Worm (Caenorhabditis elegans) whole organism, L1 larva: ENCODE results near the gene acs-7.

Experiments used
- C04F5.9 ChIP-seq: sonication (generic microtip); optimal IDR thresholded peaks from 2 replicates; lab custom pipeline; 2016; ENCODE audit warnings: missing genetic modification characterization, missing compliant biosample characterization
- C16A3.4 ChIP-seq: fragments of 150-350 bp; optimal IDR thresholded peaks from 2 replicates; lab custom pipeline; 2014; ENCODE audit warnings: missing biosample characterization, missing genetic modification characterization
- C34B4.2 ChIP-seq: sonication (generic microtip); optimal IDR thresholded peaks from 2 replicates; lab custom pipeline; 2017; ENCODE audit warnings: mild to moderate bottlenecking, missing genetic modification characterization, missing compliant biosample characterization
- F16B12.6 ChIP-seq: fragments of 150-350 bp; optimal IDR thresholded peaks from 2 replicates; lab custom pipeline; 2014; ENCODE audit warnings: missing biosample characterization, missing genetic modification characterization
- aha-1 ChIP-seq: fragments of 150-350 bp; optimal IDR thresholded peaks from 2 replicates; lab custom pipeline; 2014; ENCODE audit warnings: missing biosample characterization, missing genetic modification characterization
- aly-2 ChIP-seq: fragments of 150-350 bp; optimal IDR thresholded peaks from 2 replicates; lab custom pipeline; 2014; ENCODE audit warnings: missing biosample characterization, missing genetic modification characterization
- blmp-1 ChIP-seq: fragments of 150-350 bp; optimal IDR thresholded peaks from 2 replicates; lab custom pipeline; 2014; ENCODE audit warnings: missing biosample characterization, missing genetic modification characterization
- ceh-63 ChIP-seq: fragments of 200-800 bp; sonication (Bioruptor generic); optimal IDR thresholded peaks from 2 replicates; lab custom pipeline; 2018; ENCODE audit warnings: mild to moderate bottlenecking, missing genetic modification characterization, missing compliant biosample characterization
- ceh-8 ChIP-seq: fragments of 200-800 bp; sonication (Bioruptor generic); optimal IDR thresholded peaks from 2 replicates; lab custom pipeline; 2018; ENCODE audit warnings: mild to moderate bottlenecking, missing genetic modification characterization, moderate library complexity, missing compliant biosample characterization
- ceh-82 ChIP-seq, 3 experiments: fragments of 150-350 bp in 1 of 3; sonication (generic microtip) in 2 of 3; optimal IDR thresholded peaks; 2 replicates each; lab custom pipeline; 2014 to 2017; ENCODE audit warnings: missing biosample characterization in 3 of 3, missing genetic modification characterization in 3 of 3
- ceh-88 ChIP-seq: fragments of 200-800 bp; sonication (Bioruptor generic); IDR thresholded peaks from 2 replicates; pipeline ENCODE4 v1.3.6; 2022; ENCODE audit warnings: missing genetic modification characterization, missing compliant biosample characterization
- ceh-90 ChIP-seq: sonication (generic microtip); optimal IDR thresholded peaks from 2 replicates; lab custom pipeline; 2016; ENCODE audit warnings: missing genetic modification characterization, missing compliant biosample characterization
- dpl-1 ChIP-seq, 3 experiments: fragments of 150-350 bp in 2 of 3; sonication (generic microtip) in 1 of 3; optimal IDR thresholded peaks; 2 replicates each; lab custom pipeline; 2014 to 2017; ENCODE audit warnings: missing biosample characterization in 3 of 3, missing genetic modification characterization in 3 of 3, missing genetic modification reagents in 3 of 3
- dsc-1 ChIP-seq: sonication (generic microtip); optimal IDR thresholded peaks from 2 replicates; lab custom pipeline; 2016; ENCODE audit warnings: mild to moderate bottlenecking, missing genetic modification characterization, missing compliant biosample characterization
- egl-13 ChIP-seq: sonication (generic microtip); optimal IDR thresholded peaks from 2 replicates; lab custom pipeline; 2016; ENCODE audit warnings: missing genotype, missing genetic modification reagents, missing genetic modification characterization, missing compliant biosample characterization
- egl-27 ChIP-seq, 2 experiments: fragments of 150-350 bp in 1 of 2; sonication (generic microtip); optimal IDR thresholded peaks; 3 replicates each; lab custom pipeline; 2017 to 2018; ENCODE audit warnings: missing biosample characterization in 2 of 2, missing genetic modification characterization in 2 of 2, missing genetic modification reagents in 2 of 2
- elt-2 ChIP-seq: sonication (generic microtip); optimal IDR thresholded peaks from 2 replicates; lab custom pipeline; 2016; ENCODE audit warnings: missing genetic modification characterization, mild to moderate bottlenecking, inconsistent platforms, missing compliant biosample characterization, missing genetic modification reagents
- elt-3 ChIP-seq, 6 experiments: fragments of 150-350 bp in 1 of 6; sonication (generic microtip); optimal IDR thresholded peaks; 2 replicates each; lab custom pipeline; 2017 to 2018; ENCODE audit warnings: missing biosample characterization in 6 of 6, missing genetic modification characterization in 6 of 6, inconsistent platforms in 1 of 6
- ets-5 ChIP-seq: fragments of 200-800 bp; sonication (Bioruptor generic); IDR thresholded peaks from 2 replicates; pipeline ENCODE4 v1.3.6; 2022; ENCODE audit warnings: missing genetic modification characterization, missing compliant biosample characterization
- fkh-4 ChIP-seq: sonication (generic microtip); optimal IDR thresholded peaks from 2 replicates; lab custom pipeline; 2016; ENCODE audit warnings: missing compliant biosample characterization, missing genetic modification characterization, borderline replicate concordance
- fkh-8 ChIP-seq: sonication (generic microtip); optimal IDR thresholded peaks from 2 replicates; lab custom pipeline; 2016; ENCODE audit warnings: mild to moderate bottlenecking, missing genetic modification characterization, missing compliant biosample characterization
- fos-1 ChIP-seq: fragments of 150-350 bp; optimal IDR thresholded peaks from 2 replicates; lab custom pipeline; 2014; ENCODE audit warnings: missing biosample characterization, missing genetic modification characterization
- irx-1 ChIP-seq: sonication (generic microtip); optimal IDR thresholded peaks from 2 replicates; lab custom pipeline; 2016; ENCODE audit warnings: missing genetic modification characterization, missing compliant biosample characterization
- jun-1 ChIP-seq: fragments of 150-350 bp; optimal IDR thresholded peaks from 2 replicates; lab custom pipeline; 2014; ENCODE audit warnings: missing biosample characterization, missing genetic modification reagents, missing genetic modification characterization
- lin-13 ChIP-seq: fragments of 150-350 bp; optimal IDR thresholded peaks from 2 replicates; lab custom pipeline; 2014; ENCODE audit warnings: missing biosample characterization, missing genetic modification reagents, missing genetic modification characterization
- lin-14 ChIP-seq: fragments of 200-800 bp; sonication (Bioruptor generic); optimal IDR thresholded peaks from 2 replicates; lab custom pipeline; 2018; ENCODE audit warnings: mild to moderate bottlenecking, missing genetic modification characterization, moderate library complexity, missing compliant biosample characterization
- lin-35 ChIP-seq, 2 experiments: fragments of 150-350 bp; optimal IDR thresholded peaks; 2 replicates each; lab custom pipeline; 2014; ENCODE audit warnings: missing biosample characterization in 2 of 2, missing genetic modification characterization in 2 of 2, missing genetic modification reagents in 2 of 2
- lin-39 ChIP-seq: fragments of 150-350 bp; optimal IDR thresholded peaks from 2 replicates; lab custom pipeline; 2014; ENCODE audit warnings: missing biosample characterization, missing genetic modification reagents, missing genetic modification characterization
- lir-3 ChIP-seq: sonication (generic microtip); optimal IDR thresholded peaks from 2 replicates; lab custom pipeline; 2016; ENCODE audit warnings: mild to moderate bottlenecking, missing genetic modification characterization, moderate library complexity, missing compliant biosample characterization; ENCODE audit not compliant: poor library complexity
- lsy-2 ChIP-seq, 2 experiments: fragments of 150-350 bp; optimal IDR thresholded peaks; 2 replicates each; lab custom pipeline; 2014; ENCODE audit warnings: missing biosample characterization in 2 of 2, missing genetic modification characterization in 2 of 2
- mab-9 ChIP-seq: fragments of 200-800 bp; sonication (Bioruptor generic); IDR thresholded peaks from 2 replicates; pipeline ENCODE4 v1.3.6; 2022; ENCODE audit warnings: missing genetic modification reagents, missing genetic modification characterization, missing compliant biosample characterization
- mep-1 ChIP-seq: fragments of 150-350 bp; optimal IDR thresholded peaks from 2 replicates; lab custom pipeline; 2014; ENCODE audit warnings: missing biosample characterization, missing genetic modification characterization
- nhr-11 ChIP-seq: fragments of 150-350 bp; optimal IDR thresholded peaks from 2 replicates; lab custom pipeline; 2014; ENCODE audit warnings: missing biosample characterization, missing genetic modification characterization
- nhr-19 ChIP-seq: fragments of 200-800 bp; sonication (Bioruptor generic); conservative IDR thresholded peaks from 2 replicates; pipeline ENCODE4 v1.3.6; 2022; ENCODE audit warnings: missing genetic modification characterization, missing compliant biosample characterization
- nhr-237 ChIP-seq: fragments of 150-350 bp; optimal IDR thresholded peaks from 2 replicates; lab custom pipeline; 2014; ENCODE audit warnings: missing biosample characterization, missing genetic modification characterization
- nhr-47 ChIP-seq: sonication (generic microtip); optimal IDR thresholded peaks from 2 replicates; lab custom pipeline; 2016; ENCODE audit warnings: mild to moderate bottlenecking, missing genetic modification characterization, moderate library complexity, missing compliant biosample characterization
- nhr-77 ChIP-seq: fragments of 150-350 bp; optimal IDR thresholded peaks from 2 replicates; lab custom pipeline; 2014; ENCODE audit warnings: missing biosample characterization, missing genetic modification characterization
- nhr-85 ChIP-seq: sonication (generic microtip); peaks from one replicate; lab custom pipeline; 2016; ENCODE audit warnings: missing genetic modification characterization, inconsistent platforms, missing compliant biosample characterization
- nhr-90 ChIP-seq: sonication (generic microtip); optimal IDR thresholded peaks from 2 replicates; lab custom pipeline; 2016; ENCODE audit warnings: mild to moderate bottlenecking, missing genetic modification characterization, missing compliant biosample characterization; ENCODE audit not compliant: poor library complexity
- pag-3 ChIP-seq: sonication (generic microtip); optimal IDR thresholded peaks from 2 replicates; lab custom pipeline; 2017; ENCODE audit warnings: missing genetic modification characterization, mild to moderate bottlenecking, missing compliant biosample characterization, antibody characterized with exemption, borderline replicate concordance; ENCODE audit not compliant: insufficient read depth
- pax-3 ChIP-seq: fragments of 200-800 bp; sonication (Bioruptor generic); optimal IDR thresholded peaks from 2 replicates; lab custom pipeline; 2018; ENCODE audit warnings: mild to moderate bottlenecking, missing genetic modification characterization, moderate library complexity, missing compliant biosample characterization
- snpc-4 ChIP-seq: fragments of 150-350 bp; optimal IDR thresholded peaks from 2 replicates; lab custom pipeline; 2014; ENCODE audit warnings: missing biosample characterization, missing genetic modification characterization
- sox-4 ChIP-seq: sonication (generic microtip); optimal IDR thresholded peaks from 2 replicates; lab custom pipeline; 2016; ENCODE audit warnings: missing genetic modification characterization, missing compliant biosample characterization
- sup-37 ChIP-seq: fragments of 200-800 bp; sonication (Bioruptor generic); optimal IDR thresholded peaks from 2 replicates; lab custom pipeline; 2018; ENCODE audit warnings: mild to moderate bottlenecking, missing genetic modification characterization, missing compliant biosample characterization
- unc-130 ChIP-seq: fragments of 150-350 bp; optimal IDR thresholded peaks from 2 replicates; lab custom pipeline; 2017; ENCODE audit warnings: missing biosample characterization, missing genetic modification characterization, inconsistent platforms
- unc-30 ChIP-seq: sonication (generic microtip); optimal IDR thresholded peaks from 2 replicates; lab custom pipeline; 2017; ENCODE audit warnings: missing biosample characterization, missing genetic modification characterization
- unc-62 ChIP-seq: fragments of 150-350 bp; optimal IDR thresholded peaks from 2 replicates; lab custom pipeline; 2014; ENCODE audit warnings: missing biosample characterization, missing genetic modification reagents, missing genetic modification characterization
- unc-86 ChIP-seq: sonication (generic microtip); optimal IDR thresholded peaks from 2 replicates; lab custom pipeline; 2016; ENCODE audit warnings: missing genetic modification characterization, missing compliant biosample characterization
- zag-1 ChIP-seq: fragments of 150-350 bp; optimal IDR thresholded peaks from 2 replicates; lab custom pipeline; 2014; ENCODE audit warnings: missing biosample characterization, missing genetic modification characterization
- zip-4 ChIP-seq: fragments of 200-800 bp; sonication (Bioruptor generic); optimal IDR thresholded peaks from 2 replicates; lab custom pipeline; 2018; ENCODE audit warnings: mild to moderate bottlenecking, missing genetic modification characterization, moderate library complexity, missing compliant biosample characterization
- ztf-11 ChIP-seq, 2 experiments: sonication (generic microtip); optimal IDR thresholded peaks; 2 replicates each; lab custom pipeline; 2016 to 2017; ENCODE audit warnings: missing genetic modification characterization in 2 of 2, missing biosample characterization in 1 of 2, missing compliant biosample characterization in 1 of 2
- ztf-4 ChIP-seq: fragments of 150-350 bp; optimal IDR thresholded peaks from 2 replicates; lab custom pipeline; 2014; ENCODE audit warnings: missing biosample characterization, missing genetic modification characterization

acs-7 gene

DNA sequence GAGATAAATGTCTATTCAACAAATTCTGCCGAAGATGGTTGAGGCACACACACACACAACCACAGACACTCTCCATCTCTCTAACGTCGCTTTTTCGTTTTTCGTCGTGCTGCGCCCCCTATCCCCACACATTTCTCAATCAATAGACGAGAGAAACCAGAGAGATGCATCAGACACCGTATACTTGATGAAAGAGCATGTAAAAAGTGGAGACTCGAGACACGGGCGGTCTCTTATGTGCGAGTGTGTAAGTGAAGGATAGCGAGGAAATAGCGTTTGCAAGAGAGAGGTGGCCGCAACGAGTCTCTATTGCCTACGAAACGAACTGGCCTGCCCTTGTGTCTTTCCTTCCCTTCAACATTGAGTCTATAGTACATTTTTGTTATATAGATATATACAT lies 9.0 kb upstream of the acs-7 start (continued):
- TF ChIP-seq lin-13 (GFP tag; lab: Kevin White, UChicago) (peak; percentile 85), F16B12.6 (tag; lab: Kevin White, UChicago) (no peak), aly-2 (tag; lab: Kevin White, UChicago) (peak; percentile 75), lin-35 (GFP tag; optimal IDR thresholded peaks at IDR 0.05; lab: Kevin White, UChicago) (peak; percentile 83 to 87), blmp-1 (tag; lab: Kevin White, UChicago) (peak; percentile 75), unc-62 (GFP tag; lab: Kevin White, UChicago) (peak; percentile 26), mep-1 (peak; percentile 90), nhr-85 (tag; lab: Kevin White, UChicago) (peak; percentile 96), nhr-11 (tag; lab: Kevin White, UChicago) (peak; percentile 62), fos-1 (tag; lab: Kevin White, UChicago) (peak; percentile 72), sox-4 (tag; lab: Kevin White, UChicago) (peak; percentile 52), C34B4.2 (peak; percentile 97), lin-14 (GFP tag; lab: Kevin White, UChicago) (peak; percentile 99), ztf-11 (tag; optimal IDR thresholded peaks at IDR 0.05; lab: Kevin White, UChicago) (peak in 1 of 2 experiments; percentile 73), lsy-2 (tag; optimal IDR thresholded peaks at IDR 0.05; lab: Kevin White, UChicago) (peak; percentile 89 to 96), fkh-8 (tag; lab: Kevin White, UChicago) (peak; percentile 95), nhr-77 (tag; lab: Kevin White, UChicago) (peak; percentile 94), fkh-4 (no peak), elt-2 (tag; lab: Kevin White, UChicago) (peak; percentile 77), zip-4 (GFP tag; lab: Kevin White, UChicago) (peak; percentile 45), dsc-1 (peak; percentile 72), ztf-4 (tag; lab: Kevin White, UChicago) (peak; percentile 92), egl-27 (tag; optimal IDR thresholded peaks at IDR 0.05; lab: Kevin White, UChicago) (peak; percentile 50 to 59), mab-9 (peak; percentile 74; the same call in 1 of the 2 replicates), C16A3.4 (tag; lab: Kevin White, UChicago) (peak; percentile 89), ets-5 (GFP tag; lab: Robert Waterston, UW) (no peak), aha-1 (tag; lab: Kevin White, UChicago) (peak; percentile 9), dpl-1 (GFP tag; optimal IDR thresholded peaks at IDR 0.05; lab: Kevin White, UChicago) (peak; percentile 61 to 65 (median 64)), pag-3 (tag; lab: Kevin White, UChicago) (peak; percentile 18), unc-86 (tag; lab: Kevin White, UChicago) (peak; percentile 88), ceh-63 (GFP tag; lab: Kevin White, UChicago) (no peak), snpc-4 (peak; percentile 51), irx-1 (tag; lab: Kevin White, UChicago) (peak; percentile 71), ceh-8 (GFP tag; lab: Kevin White, UChicago) (peak; percentile 56), nhr-237 (peak; percentile 89), lin-39 (tag; lab: Kevin White, UChicago) (no peak), jun-1 (tag; lab: Kevin White, UChicago) (peak; percentile 92), nhr-47 (peak; percentile 92), nhr-19 (GFP tag; lab: Robert Waterston, UW) (peak; percentile 87), ceh-90 (tag; lab: Kevin White, UChicago) (no peak), ceh-88 (GFP tag; lab: Robert Waterston, UW) (no peak; the same call in 1 of the 2 replicates), sup-37 (GFP tag; lab: Kevin White, UChicago) (peak; percentile 62), C04F5.9 (tag; lab: Kevin White, UChicago) (peak; percentile 44), nhr-90 (tag; lab: Kevin White, UChicago) (peak; percentile 84), unc-30 (tag; lab: Kevin White, UChicago) (no peak), unc-130 (tag; lab: Kevin White, UChicago) (peak; percentile 66), elt-3 (tag; optimal IDR thresholded peaks at IDR 0.05; lab: Kevin White, UChicago) (peak in 4 of 6 experiments; percentile 48 to 78 (median 58)), ceh-82 (tag; optimal IDR thresholded peaks at IDR 0.05; lab: Kevin White, UChicago) (peak; percentile 60 to 92 (median 75)), egl-13 (tag; lab: Kevin White, UChicago) (peak; percentile 46), zag-1 (tag; lab: Kevin White, UChicago) (peak; percentile 38), pax-3 (tag; lab: Kevin White, UChicago) (peak; percentile 31), lir-3 (tag; lab: Kevin White, UChicago) (peak; percentile 77)
